Worm (Caenorhabditis elegans): Measurements from ENCODE around the gene Y51A2A.6.

ce11 chrV:18280778-18281177 lies 21.7 kb upstream of the Y51A2A.6 start, which contains the start of gene Y51A2A.16:
- TF ChIP-seq elt-3 (tag; optimal IDR thresholded peaks at IDR 0.05) (no peak), unc-39 (tag; optimal IDR thresholded peaks at IDR 0.05) (no peak), lsy-2 (tag; optimal IDR thresholded peaks at IDR 0.05) (no peak), nhr-11 (tag; optimal IDR thresholded peaks at IDR 0.05) (no peak), ZK546.5 (tag; optimal IDR thresholded peaks at IDR 0.05) (no peak), fos-1 (tag; optimal IDR thresholded peaks at IDR 0.05) (no peak), nhr-12 (tag; optimal IDR thresholded peaks at IDR 0.05) (no peak)
